Worm (Caenorhabditis elegans) whole organism, L3 larva: ENCODE data around the gene str-200.
"Not testable (repeated sequence)": the region's sequence is repeated elsewhere in the genome, so short reads cannot be mapped to it uniquely, and the experiment has no call there.

Experiments
- R02D3.7 ChIP-seq: fragments of 150-350 bp; optimal IDR thresholded peaks from 2 replicates; lab custom pipeline; 2014; ENCODE audit warnings: missing biosample characterization, missing genetic modification characterization
- aly-2 ChIP-seq: fragments of 150-350 bp; optimal IDR thresholded peaks from 2 replicates; lab custom pipeline; 2014; ENCODE audit warnings: missing biosample characterization, missing genetic modification characterization
- ceh-16 ChIP-seq: sonication (generic microtip); optimal IDR thresholded peaks from 2 replicates; lab custom pipeline; 2017; ENCODE audit warnings: missing biosample characterization, missing genetic modification characterization
- ceh-28 ChIP-seq: fragments of 150-350 bp; optimal IDR thresholded peaks from 2 replicates; lab custom pipeline; 2014; ENCODE audit warnings: missing biosample characterization, missing genetic modification reagents, missing genetic modification characterization
- ceh-82 ChIP-seq: fragments of 150-350 bp; optimal IDR thresholded peaks from 2 replicates; lab custom pipeline; 2014; ENCODE audit warnings: missing biosample characterization, missing genetic modification characterization
- ceh-9 ChIP-seq: sonication (generic microtip); optimal IDR thresholded peaks from 2 replicates; lab custom pipeline; 2018; ENCODE audit warnings: missing biosample characterization, missing genetic modification characterization
- daf-12 ChIP-seq: fragments of 150-350 bp; optimal IDR thresholded peaks from 2 replicates; lab custom pipeline; 2014; ENCODE audit warnings: missing biosample characterization, missing genetic modification reagents, missing genetic modification characterization
- egl-27 ChIP-seq: sonication (generic microtip); optimal IDR thresholded peaks from 4 replicates; lab custom pipeline; 2017; ENCODE audit warnings: missing biosample characterization, missing genetic modification reagents, missing genetic modification characterization
- egl-5 ChIP-seq: fragments of 150-350 bp; optimal IDR thresholded peaks from 2 replicates; lab custom pipeline; 2017; ENCODE audit warnings: missing biosample characterization, missing genetic modification reagents, missing genetic modification characterization, inconsistent platforms
- elt-1 ChIP-seq: fragments of 150-350 bp; optimal IDR thresholded peaks from 2 replicates; lab custom pipeline; 2014; ENCODE audit warnings: missing biosample characterization, missing genetic modification characterization
- elt-3 ChIP-seq, 3 experiments: fragments of 150-350 bp in 1 of 3; sonication (generic microtip) in 2 of 3; optimal IDR thresholded peaks; 2 replicates in 2 of 3; 4 replicates in 1 of 3; lab custom pipeline; 2014 to 2017; ENCODE audit warnings: missing biosample characterization in 3 of 3, missing genetic modification characterization in 3 of 3
- eor-1 ChIP-seq, 2 experiments: fragments of 150-350 bp; optimal IDR thresholded peaks; 2 replicates each; lab custom pipeline; 2014 to 2018; ENCODE audit warnings: missing biosample characterization in 2 of 2, missing genetic modification characterization in 2 of 2
- fkh-10 ChIP-seq: sonication (generic microtip); optimal IDR thresholded peaks from 2 replicates; lab custom pipeline; 2017; ENCODE audit warnings: missing biosample characterization, missing genetic modification reagents, missing genetic modification characterization
- fos-1 ChIP-seq: fragments of 150-350 bp; optimal IDR thresholded peaks from 2 replicates; lab custom pipeline; 2014; ENCODE audit warnings: missing biosample characterization, missing genetic modification characterization
- hmg-11 ChIP-seq: sonication (generic microtip); optimal IDR thresholded peaks from 2 replicates; lab custom pipeline; 2016; ENCODE audit warnings: missing genetic modification characterization, missing compliant biosample characterization
- jun-1 ChIP-seq: fragments of 150-350 bp; optimal IDR thresholded peaks from 2 replicates; lab custom pipeline; 2014; ENCODE audit warnings: missing biosample characterization, missing genetic modification reagents, missing genetic modification characterization
- lin-15B ChIP-seq: fragments of 150-350 bp; optimal IDR thresholded peaks from 2 replicates; lab custom pipeline; 2014; ENCODE audit warnings: missing biosample characterization, missing genetic modification characterization
- lin-39 ChIP-seq: fragments of 150-350 bp; optimal IDR thresholded peaks from 2 replicates; lab custom pipeline; 2018; ENCODE audit warnings: missing biosample characterization, missing genetic modification reagents, missing genetic modification characterization
- lsy-12 ChIP-seq: sonication (generic microtip); optimal IDR thresholded peaks from 2 replicates; lab custom pipeline; 2016; ENCODE audit warnings: mild to moderate bottlenecking, missing genetic modification characterization, missing compliant biosample characterization
- mml-1 ChIP-seq: fragments of 150-350 bp; sonication (generic microtip); optimal IDR thresholded peaks from 3 replicates; lab custom pipeline; 2014; ENCODE audit warnings: missing biosample characterization, missing genetic modification characterization
- nhr-11 ChIP-seq: fragments of 150-350 bp; optimal IDR thresholded peaks from 2 replicates; lab custom pipeline; 2014; ENCODE audit warnings: missing biosample characterization, missing genetic modification characterization
- nhr-12 ChIP-seq: fragments of 150-350 bp; optimal IDR thresholded peaks from 2 replicates; lab custom pipeline; 2014; ENCODE audit warnings: missing biosample characterization, missing genetic modification characterization
- nhr-237 ChIP-seq: fragments of 150-350 bp; optimal IDR thresholded peaks from 2 replicates; lab custom pipeline; 2014; ENCODE audit warnings: missing biosample characterization, missing genetic modification characterization
- nhr-28 ChIP-seq: fragments of 150-350 bp; optimal IDR thresholded peaks from 2 replicates; lab custom pipeline; 2014; ENCODE audit warnings: missing biosample characterization, missing genetic modification characterization
- nhr-43 ChIP-seq: sonication (generic microtip); optimal IDR thresholded peaks from 2 replicates; lab custom pipeline; 2016; ENCODE audit warnings: mild to moderate bottlenecking, missing genetic modification characterization, missing compliant biosample characterization; ENCODE audit not compliant: poor library complexity, severe bottlenecking
- nhr-77 ChIP-seq: fragments of 150-350 bp; optimal IDR thresholded peaks from 2 replicates; lab custom pipeline; 2014; ENCODE audit warnings: missing biosample characterization, missing genetic modification characterization
- pha-4 ChIP-seq: fragments of 150-350 bp; optimal IDR thresholded peaks from 2 replicates; lab custom pipeline; 2014; ENCODE audit warnings: missing biosample characterization, missing genetic modification reagents, missing genetic modification characterization
- pqm-1 ChIP-seq: fragments of 150-350 bp; optimal IDR thresholded peaks from 2 replicates; lab custom pipeline; 2017; ENCODE audit warnings: missing biosample characterization, missing genetic modification characterization, inconsistent platforms
- skn-1 ChIP-seq: fragments of 150-350 bp; optimal IDR thresholded peaks from 2 replicates; lab custom pipeline; 2014; ENCODE audit warnings: missing biosample characterization, missing genetic modification characterization
- snpc-4 ChIP-seq: fragments of 150-350 bp; optimal IDR thresholded peaks from 2 replicates; lab custom pipeline; 2014; ENCODE audit warnings: missing biosample characterization, missing genetic modification characterization
- unc-39 ChIP-seq: sonication (generic microtip); optimal IDR thresholded peaks from 4 replicates; lab custom pipeline; 2017; ENCODE audit warnings: missing biosample characterization, missing genetic modification characterization

str-200 gene

ce11 chrV:17466751-17467150, 8.8 kb upstream of the str-200 start, which contains the start of gene srw-72:
srw-72 (plus strand) TSS chrV:17467051.
- TF ChIP-seq unc-39 (tag; lab: Kevin White, UChicago): no peak
- no peak for TF ChIP-seq ceh-9
- TF ChIP-seq ceh-28 (tag; lab: Kevin White, UChicago): no peak
- no peak for TF ChIP-seq egl-5 (tag; lab: Kevin White, UChicago)

ce11 chrV:17464278-17464677, 6.3 kb upstream of the str-200 start, which contains the start of gene F20E11.7:
F20E11.7 (plus strand) TSS chrV:17464578.
- TF ChIP-seq R02D3.7 (tag; lab: Kevin White, UChicago); elt-3 (tag; optimal IDR thresholded peaks at IDR 0.05; lab: Kevin White, UChicago); lsy-12 (tag; lab: Kevin White, UChicago): not testable (repeated sequence)
- TF ChIP-seq, all 47 proteins: peak for 0; not testable (repeated sequence) for 47

DNA sequence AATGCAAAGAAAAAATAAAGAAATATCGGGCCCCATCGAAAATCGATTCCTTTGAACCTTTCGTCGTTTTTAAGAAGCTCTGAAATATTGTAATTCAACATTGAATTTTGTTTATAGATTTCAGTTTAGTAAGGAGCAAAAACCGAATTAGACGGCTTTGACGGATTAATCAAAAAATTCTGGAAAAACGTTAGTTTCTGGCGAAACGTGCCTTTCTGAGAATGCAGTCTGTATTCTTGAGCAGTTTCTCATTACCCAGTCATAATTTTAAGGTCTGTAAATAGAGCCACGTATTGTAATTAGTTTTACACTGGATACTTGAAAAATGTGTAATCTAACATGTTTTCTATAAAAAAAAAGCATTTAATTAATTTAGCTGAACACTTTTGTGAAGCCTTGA, 2.1 kb upstream of the str-200 start, which contains the start of gene srz-48:
Gene srz-48, minus strand, starts transcription at position 101 of the 400 bp plus-strand sequence.
- TF ChIP-seq lsy-12 (tag; lab: Kevin White, UChicago) (no peak), nhr-237 (tag; lab: Kevin White, UChicago) (no peak), hmg-11 (no peak), nhr-28 (tag; lab: Kevin White, UChicago) (no peak), pqm-1 (tag; lab: Kevin White, UChicago) (no peak), lin-39 (tag; lab: Kevin White, UChicago) (no peak), aly-2 (tag; lab: Kevin White, UChicago) (no peak), egl-5 (tag; lab: Kevin White, UChicago) (no peak), unc-39 (tag; lab: Kevin White, UChicago) (no peak), snpc-4 (tag; lab: Kevin White, UChicago) (no peak), eor-1 (tag; optimal IDR thresholded peaks at IDR 0.05; lab: Kevin White, UChicago) (no peak), mml-1 (no peak), nhr-12 (tag; lab: Kevin White, UChicago) (no peak), skn-1 (tag; lab: Kevin White, UChicago) (no peak), nhr-77 (tag; lab: Kevin White, UChicago) (no peak), fos-1 (tag; lab: Kevin White, UChicago) (no peak), fkh-10 (GFP tag; lab: Kevin White, UChicago) (no peak)

- TF ChIP-seq ceh-82, lin-15B, jun-1 (tag; lab: Kevin White, UChicago): not testable (repeated sequence)
Measured at ce11 chrV:17456197-17456596, 1.8 kb downstream of the str-200 start, which contains the start of gene srh-203. srh-203 (minus strand) TSS chrV:17456297.

- TF ChIP-seq nhr-12 (tag; lab: Kevin White, UChicago) (no peak), pha-4 (tag; lab: Kevin White, UChicago) (no peak), daf-12 (tag; lab: Kevin White, UChicago) (no peak), egl-5 (tag; lab: Kevin White, UChicago) (no peak), nhr-43 (tag; lab: Kevin White, UChicago) (no peak), elt-1 (tag; lab: Kevin White, UChicago) (no peak), nhr-11 (tag; lab: Kevin White, UChicago) (no peak), nhr-28 (tag; lab: Kevin White, UChicago) (no peak), ceh-16 (tag; lab: Kevin White, UChicago) (no peak), skn-1 (tag; lab: Kevin White, UChicago) (no peak), lin-15B (tag; lab: Kevin White, UChicago) (no peak), fkh-10 (GFP tag; lab: Kevin White, UChicago) (no peak)
Measured at ce11 chrV:17449836-17450235, 8.1 kb downstream of the str-200 start.

- no peak for TF ChIP-seq egl-27 (tag; lab: Kevin White, UChicago)
Measured at ce11 chrV:17439406-17439805, 18.6 kb downstream of the str-200 start, which contains the start of gene srh-154. srh-154 (plus strand) TSS chrV:17439706.
